Fruit fly (Drosophila melanogaster): ENCODE results near the gene CG46339.

CG46339 gene

DNA sequence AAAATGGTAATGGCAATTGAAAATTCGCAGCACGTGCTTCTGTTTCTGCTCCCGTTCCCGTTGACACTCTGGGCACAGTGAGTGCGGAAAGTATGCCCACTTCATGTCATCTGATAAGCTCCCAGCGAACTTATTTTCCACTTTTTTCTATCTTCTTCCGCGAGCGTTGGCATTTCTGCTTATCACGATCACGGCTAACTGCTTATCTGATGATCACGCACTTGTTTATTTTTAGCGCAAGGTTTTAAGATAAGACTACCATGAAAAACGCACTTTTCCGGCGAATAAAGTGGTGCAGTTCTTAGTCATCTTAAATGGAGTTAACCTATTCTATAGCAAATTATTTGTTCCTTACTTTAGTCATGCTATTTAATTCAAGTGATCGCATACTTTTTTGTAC lies 21.9 kb downstream of the CG46339 start (continued):
- TF ChIP-seq Lhr (GFP tag; optimal IDR thresholded peaks at IDR 0.05): no peak
- TF ChIP-seq ind (GFP tag; optimal IDR thresholded peaks at IDR 0.05): peak; percentile 60
- TF ChIP-seq amos (GFP tag; IDR thresholded peaks at IDR 0.05; ENCODE audit: partially characterized antibody): no peak
- peak; percentile 82 for TF ChIP-seq grn (GFP tag; optimal IDR thresholded peaks at IDR 0.05)
- TF ChIP-seq Mrtf (GFP tag; IDR thresholded peaks at IDR 0.05): no peak
- peak; percentile 56 for TF ChIP-seq CG12219 (GFP tag; optimal IDR thresholded peaks at IDR 0.05)
- TF ChIP-seq tio (GFP tag; optimal IDR thresholded peaks at IDR 0.05): peak; percentile 51
- no peak for TF ChIP-seq org-1 (GFP tag; optimal IDR thresholded peaks at IDR 0.05)
- TF ChIP-seq CG11247 (GFP tag; IDR thresholded peaks at IDR 0.05): no peak
- TF ChIP-seq CG1024 (GFP tag; IDR thresholded peaks at IDR 0.05): 0 out of 2 replicates have a peak, but pooled peaks have one; percentile 4
- peak; percentile 15 for TF ChIP-seq CG30431 (GFP tag; optimal IDR thresholded peaks at IDR 0.05)
- peak; percentile 21 for TF ChIP-seq CG1602 (GFP tag; optimal IDR thresholded peaks at IDR 0.05)
- TF ChIP-seq nmo (GFP tag; optimal IDR thresholded peaks at IDR 0.05): peak; percentile 65
- no peak for TF ChIP-seq cg (GFP tag; optimal IDR thresholded peaks at IDR 0.05)
- TF ChIP-seq p53 (GFP tag; optimal IDR thresholded peaks at IDR 0.05): no peak
- TF ChIP-seq PHDP (tag; optimal IDR thresholded peaks at IDR 0.05): peak; percentile 54
- no peak for TF ChIP-seq Atf6 (GFP tag; IDR thresholded peaks at IDR 0.05)
- TF ChIP-seq unpg (GFP tag; optimal IDR thresholded peaks at IDR 0.05): peak; percentile 26
- peak; percentile 31 for TF ChIP-seq CG14441 (GFP tag; IDR thresholded peaks at IDR 0.05)
- TF ChIP-seq lov (optimal IDR thresholded peaks at IDR 0.05): no peak
- no peak for TF ChIP-seq lov (GFP tag; IDR thresholded peaks at IDR 0.05)
- peak; percentile 44 for TF ChIP-seq CG1647 (GFP tag; optimal IDR thresholded peaks at IDR 0.05)
- peak; percentile 44 for TF ChIP-seq CG4820 (GFP tag; optimal IDR thresholded peaks at IDR 0.05)
- no peak for TF ChIP-seq fu2 (GFP tag; optimal IDR thresholded peaks at IDR 0.05)
- TF ChIP-seq Sox100B (GFP tag; optimal IDR thresholded peaks at IDR 0.05): peak; percentile 65
- TF ChIP-seq CG8281 (tag; optimal IDR thresholded peaks at IDR 0.05): peak; percentile 7
- TF ChIP-seq psq (GFP tag; optimal IDR thresholded peaks at IDR 0.05): no peak
- no peak for TF ChIP-seq dmrt11E (tag; optimal IDR thresholded peaks at IDR 0.05)
- peak; percentile 29 for TF ChIP-seq odd (GFP tag; optimal IDR thresholded peaks at IDR 0.05)
- peak; percentile 16 for TF ChIP-seq sd (tag; optimal IDR thresholded peaks at IDR 0.05)
- no peak for TF ChIP-seq H15 (GFP tag; IDR thresholded peaks at IDR 0.05)
- TF ChIP-seq cwo (GFP tag; optimal IDR thresholded peaks at IDR 0.05): peak; percentile 86
- peak; percentile 41 for TF ChIP-seq CG9437 (GFP tag; optimal IDR thresholded peaks at IDR 0.05)
- no peak for TF ChIP-seq Oaz (GFP tag; IDR thresholded peaks at IDR 0.05)
- TF ChIP-seq CG17186 (GFP tag; optimal IDR thresholded peaks at IDR 0.05): no peak
- no peak for TF ChIP-seq Bteb2 (GFP tag; optimal IDR thresholded peaks at IDR 0.05)
- TF ChIP-seq CG12769 (tag; optimal IDR thresholded peaks at IDR 0.05): peak; percentile 32
- no peak for TF ChIP-seq CG16813 (GFP tag; IDR thresholded peaks at IDR 0.05; ENCODE audit: partially characterized antibody)
- no peak for TF ChIP-seq CG3065 (GFP tag; optimal IDR thresholded peaks at IDR 0.05)
- TF ChIP-seq CG12299 (tag; optimal IDR thresholded peaks at IDR 0.05): no peak
- TF ChIP-seq CG4730 (GFP tag; IDR thresholded peaks at IDR 0.05): no peak
- TF ChIP-seq Hand (GFP tag; optimal IDR thresholded peaks at IDR 0.05): no peak
- TF ChIP-seq Lpt (GFP tag; optimal IDR thresholded peaks at IDR 0.05): no peak
- TF ChIP-seq CG9797 (GFP tag; optimal IDR thresholded peaks at IDR 0.05): no peak
- TF ChIP-seq Hmx (GFP tag; optimal IDR thresholded peaks at IDR 0.05): no peak
- TF ChIP-seq CG2129 (GFP tag; IDR thresholded peaks at IDR 0.05; ENCODE audit: partially characterized antibody): no peak
- TF ChIP-seq HmgD (GFP tag; optimal IDR thresholded peaks at IDR 0.05): no peak
- TF ChIP-seq ATbp (GFP tag; optimal IDR thresholded peaks at IDR 0.05): peak; percentile 16
- no peak for TF ChIP-seq CHES-1-like (GFP tag; optimal IDR thresholded peaks at IDR 0.05)
- no peak for TF ChIP-seq Tbp (GFP tag; optimal IDR thresholded peaks at IDR 0.05)
- TF ChIP-seq CG3995 (GFP tag; optimal IDR thresholded peaks at IDR 0.05): peak; percentile 12
- no peak for TF ChIP-seq jigr1 (GFP tag; IDR thresholded peaks at IDR 0.05)
